Worm (Caenorhabditis elegans): Measurements from ENCODE around the gene irld-18.
A peak's percentile ranks its signal among the peaks of the same experiment; 100 is the strongest.

The irld-18 gene

DNA sequence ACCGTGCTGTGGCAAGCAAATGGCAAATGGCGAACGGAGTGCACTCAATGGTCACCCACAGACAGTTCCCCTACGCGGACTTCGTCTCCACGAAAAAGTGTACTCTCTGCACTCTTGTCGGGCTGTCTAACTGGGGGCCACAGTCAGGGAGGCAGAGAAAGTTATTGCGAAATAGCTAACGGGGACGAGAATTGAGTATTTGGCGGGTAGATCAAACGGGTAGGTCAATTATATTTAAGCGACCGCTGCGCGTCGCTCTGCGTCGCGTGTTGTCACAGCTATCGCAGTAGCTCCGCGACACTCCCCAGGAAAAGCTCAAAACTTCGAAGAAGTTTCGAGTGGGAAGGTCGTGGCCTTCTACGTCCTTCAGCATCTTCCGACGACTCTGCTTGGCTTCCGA, 48.5 kb downstream of the irld-18 start:
- TF ChIP-seq ces-1 (GFP tag; optimal IDR thresholded peaks at IDR 0.05) (no peak), snpc-4 (tag; optimal IDR thresholded peaks at IDR 0.05) (no peak), mls-2 (tag; optimal IDR thresholded peaks at IDR 0.05) (no peak), blmp-1 (tag; optimal IDR thresholded peaks at IDR 0.05) (peak; percentile 9)

DNA sequence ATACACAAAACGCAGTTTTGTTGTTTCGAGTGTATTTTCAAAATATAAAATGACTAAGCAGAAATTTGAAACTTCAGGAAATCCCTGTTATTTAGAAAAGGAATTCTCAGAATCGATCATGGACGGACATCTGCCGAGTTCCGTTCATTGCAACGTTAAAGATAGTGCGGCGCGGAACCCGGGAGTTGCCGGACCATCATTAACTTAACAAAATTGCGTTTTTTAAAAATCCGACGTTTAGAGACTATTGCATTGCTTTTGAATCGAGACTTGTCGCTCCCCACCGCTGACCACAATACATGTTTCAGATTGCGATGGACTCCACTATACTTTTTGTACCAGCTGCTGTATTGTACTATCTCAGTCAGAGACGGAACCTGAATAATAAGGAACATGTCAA, 50.8 kb downstream of the irld-18 start:
- TF ChIP-seq nhr-237 (tag; optimal IDR thresholded peaks at IDR 0.05) (no peak), flh-1 (GFP tag; optimal IDR thresholded peaks at IDR 0.05) (no peak), tbx-8 (GFP tag; optimal IDR thresholded peaks at IDR 0.05) (no peak), ztf-11 (tag; optimal IDR thresholded peaks at IDR 0.05) (no peak), ham-2 (GFP tag; optimal IDR thresholded peaks at IDR 0.05) (no peak), pha-4 (tag; optimal IDR thresholded peaks at IDR 0.05) (no peak), sem-2 (GFP tag; optimal IDR thresholded peaks at IDR 0.05) (no peak), nhr-12 (tag; optimal IDR thresholded peaks at IDR 0.05) (no peak), cnd-1 (tag; optimal IDR thresholded peaks at IDR 0.05) (no peak), mab-5 (tag; optimal IDR thresholded peaks at IDR 0.05) (no peak), mls-2 (tag; optimal IDR thresholded peaks at IDR 0.05) (no peak), drap-1 (GFP tag; optimal IDR thresholded peaks at IDR 0.05) (no peak), sptf-1 (tag; optimal IDR thresholded peaks at IDR 0.05) (no peak), ces-1 (GFP tag; optimal IDR thresholded peaks at IDR 0.05) (no peak), elt-3 (tag; optimal IDR thresholded peaks at IDR 0.05) (no peak), elt-1 (tag; optimal IDR thresholded peaks at IDR 0.05; ENCODE audit: borderline replicate concordance, insufficient read depth) (no peak)
